Worm (Caenorhabditis elegans): Measurements from ENCODE around the gene E04F6.9.

E04F6.9 gene

ce11 chrII:7228646-7229200 is 16.8 kb upstream of the E04F6.9 start, which contains the start of gene F32A5.4:
Gene F32A5.4 (plus strand): TSS chrII:7229150.
- TF ChIP-seq efl-1 (optimal IDR thresholded peaks at IDR 0.05), result no peak
- TF ChIP-seq efl-1 (GFP tag; optimal IDR thresholded peaks at IDR 0.05 in 1 of 2), result peak in 1 of 2 experiments; percentile 75
- peak; percentile 19 for TF ChIP-seq swsn-7 (tag; optimal IDR thresholded peaks at IDR 0.05)
- no peak for TF ChIP-seq jun-1 (tag; optimal IDR thresholded peaks at IDR 0.05)
- TF ChIP-seq lir-3 (tag; optimal IDR thresholded peaks at IDR 0.05; ENCODE audit: poor library complexity), result no peak
- TF ChIP-seq alr-1 (tag; optimal IDR thresholded peaks at IDR 0.05; ENCODE audit: borderline replicate concordance), result no peak
- TF ChIP-seq elt-2 (tag; optimal IDR thresholded peaks at IDR 0.05), result no peak
- no peak for TF ChIP-seq nhr-19 (GFP tag; conservative IDR thresholded peaks at IDR 0.05)
- no peak for TF ChIP-seq unc-30 (tag; optimal IDR thresholded peaks at IDR 0.05)
- TF ChIP-seq sptf-1 (tag; optimal IDR thresholded peaks at IDR 0.05), result no peak
- TF ChIP-seq tbx-2 (tag; optimal IDR thresholded peaks at IDR 0.05), result no peak
- TF ChIP-seq egl-27 (tag; optimal IDR thresholded peaks at IDR 0.05), result no peak
- TF ChIP-seq nhr-71 (tag; optimal IDR thresholded peaks at IDR 0.05), result peak; percentile 4
- no peak for TF ChIP-seq C16A3.4 (tag; optimal IDR thresholded peaks at IDR 0.05)
- TF ChIP-seq lin-35 (GFP tag; optimal IDR thresholded peaks at IDR 0.05), result no peak
- TF ChIP-seq fos-1 (tag; optimal IDR thresholded peaks at IDR 0.05), result no peak
- TF ChIP-seq nhr-85 (tag), result peak; percentile 69
- peak; percentile 17 for TF ChIP-seq nhr-20 (tag; optimal IDR thresholded peaks at IDR 0.05)
- TF ChIP-seq Y116A8C.19 (tag; optimal IDR thresholded peaks at IDR 0.05; ENCODE audit: borderline replicate concordance), result no peak
- TF ChIP-seq mep-1 (tag; optimal IDR thresholded peaks at IDR 0.05), result peak; percentile 4
- no peak for TF ChIP-seq lin-39 (tag; optimal IDR thresholded peaks at IDR 0.05)
- TF ChIP-seq grh-1 (GFP tag; IDR thresholded peaks at IDR 0.05), result peak; percentile 38
- TF ChIP-seq lin-14 (GFP tag; optimal IDR thresholded peaks at IDR 0.05), result peak; percentile 22
- peak; percentile 40 for TF ChIP-seq blmp-1 (tag; optimal IDR thresholded peaks at IDR 0.05)
- TF ChIP-seq ama-1 (optimal IDR thresholded peaks at IDR 0.05), result peak; percentile 6

ce11 chrII:7225864-7226522 is 14.0 kb upstream of the E04F6.9 start, which contains the start of gene clh-3:
Gene clh-3 (minus strand): TSS chrII:7225914.
- no peak for TF ChIP-seq nhr-11 (tag; optimal IDR thresholded peaks at IDR 0.05)
- no peak for TF ChIP-seq nhr-85 (tag)
- TF ChIP-seq unc-98 (GFP tag; IDR thresholded peaks at IDR 0.05), result no peak
- TF ChIP-seq sptf-1 (tag; optimal IDR thresholded peaks at IDR 0.05), result no peak

- TF ChIP-seq F16B12.6 (tag; optimal IDR thresholded peaks at IDR 0.05), result no peak
- TF ChIP-seq egl-13 (tag; optimal IDR thresholded peaks at IDR 0.05), result no peak
- TF ChIP-seq nhr-237 (tag; optimal IDR thresholded peaks at IDR 0.05), result no peak
- no peak for TF ChIP-seq dsc-1 (tag; optimal IDR thresholded peaks at IDR 0.05)
- no peak for TF ChIP-seq pqm-1 (tag; optimal IDR thresholded peaks at IDR 0.05)
- TF ChIP-seq ces-1 (GFP tag; optimal IDR thresholded peaks at IDR 0.05), result no peak
- no peak for TF ChIP-seq nhr-19 (GFP tag; conservative IDR thresholded peaks at IDR 0.05)
- no peak for TF ChIP-seq nhr-71 (tag; optimal IDR thresholded peaks at IDR 0.05)
- TF ChIP-seq lin-35 (GFP tag; optimal IDR thresholded peaks at IDR 0.05), result no peak
- no peak for TF ChIP-seq ets-5 (GFP tag; IDR thresholded peaks at IDR 0.05)
- no peak for TF ChIP-seq hpl-2 (GFP tag; optimal IDR thresholded peaks at IDR 0.05)
Observed at ce11 chrII:7224074-7224473, 12.1 kb upstream of the E04F6.9 start.

ce11 chrII:7217047-7217446 is 5.1 kb upstream of the E04F6.9 start, which contains the start of gene E04F6.10:
Gene E04F6.10 (minus strand): TSS chrII:7217147.
- no peak for TF ChIP-seq ces-1 (GFP tag; optimal IDR thresholded peaks at IDR 0.05)
- TF ChIP-seq nhr-71 (tag; optimal IDR thresholded peaks at IDR 0.05), result no peak
- TF ChIP-seq sptf-1 (tag; optimal IDR thresholded peaks at IDR 0.05), result no peak
- TF ChIP-seq sup-37 (GFP tag; optimal IDR thresholded peaks at IDR 0.05), result no peak
- TF ChIP-seq mef-2 (tag; optimal IDR thresholded peaks at IDR 0.05), result no peak
- no peak for TF ChIP-seq unc-98 (GFP tag; IDR thresholded peaks at IDR 0.05)
- no peak for TF ChIP-seq egl-13 (tag; optimal IDR thresholded peaks at IDR 0.05)
- TF ChIP-seq elt-3 (tag; optimal IDR thresholded peaks at IDR 0.05), result no peak
- TF ChIP-seq unc-130 (tag; optimal IDR thresholded peaks at IDR 0.05), result no peak
- TF ChIP-seq lin-13 (GFP tag; optimal IDR thresholded peaks at IDR 0.05), result no peak
- no peak for TF ChIP-seq fkh-8 (tag; optimal IDR thresholded peaks at IDR 0.05)
- TF ChIP-seq ztf-11 (tag; optimal IDR thresholded peaks at IDR 0.05), result no peak
- no peak for TF ChIP-seq snpc-4 (tag; optimal IDR thresholded peaks at IDR 0.05)
- TF ChIP-seq isw-1 (GFP tag; IDR thresholded peaks at IDR 0.05), result no peak
- no peak for TF ChIP-seq tlp-1 (tag; optimal IDR thresholded peaks at IDR 0.05)
- no peak for TF ChIP-seq lsy-2 (tag; optimal IDR thresholded peaks at IDR 0.05)
- no peak for TF ChIP-seq alr-1 (tag; optimal IDR thresholded peaks at IDR 0.05; ENCODE audit: borderline replicate concordance)
- no peak for TF ChIP-seq hlh-4 (tag; optimal IDR thresholded peaks at IDR 0.05)
